Worm (Caenorhabditis elegans): ENCODE measurements around the gene scc-2.

Gene scc-2

DNA sequence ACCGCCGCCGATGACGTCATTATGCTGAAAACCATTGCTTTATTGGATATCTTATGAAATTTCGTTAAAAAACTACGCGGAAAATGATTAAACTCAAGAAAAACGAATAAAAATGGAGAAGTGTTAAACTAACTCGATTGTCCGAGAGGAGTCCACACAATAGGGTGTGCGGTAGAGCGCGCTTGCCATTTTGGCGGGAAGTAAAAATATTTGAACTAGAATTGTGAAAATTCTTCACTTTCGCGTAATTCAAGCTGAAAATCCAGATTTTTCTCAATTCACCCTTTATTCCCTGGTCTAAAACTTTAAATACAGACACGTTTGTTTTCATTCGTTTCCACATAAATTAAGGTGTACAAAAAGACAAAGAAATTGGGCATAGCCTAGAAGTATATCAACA, 46.9 kb downstream of the scc-2 start, which contains the start of gene F48A11.4:
F48A11.4 (minus strand) TSS at position 24 of the 400 bp plus-strand sequence.
- TF ChIP-seq hlh-30 (tag; optimal IDR thresholded peaks at IDR 0.05; ENCODE audit: insufficient read depth) (peak; percentile 45), sox-4 (tag; optimal IDR thresholded peaks at IDR 0.05) (no peak), zip-5 (tag; optimal IDR thresholded peaks at IDR 0.05) (peak; percentile 10), che-1 (tag; optimal IDR thresholded peaks at IDR 0.05) (peak; percentile 55), F13H6.1 (tag; optimal IDR thresholded peaks at IDR 0.05) (peak; percentile 15), eyg-1 (tag; optimal IDR thresholded peaks at IDR 0.05) (no peak), pros-1 (tag; optimal IDR thresholded peaks at IDR 0.05) (no peak), C38D4.7 (GFP tag; optimal IDR thresholded peaks at IDR 0.05) (no peak), ceh-48 (tag; optimal IDR thresholded peaks at IDR 0.05) (peak; percentile 37), pag-3 (tag; optimal IDR thresholded peaks at IDR 0.05; ENCODE audit: borderline replicate concordance) (no peak), unc-86 (tag; optimal IDR thresholded peaks at IDR 0.05) (peak; percentile 2), ceh-18 (tag; optimal IDR thresholded peaks at IDR 0.05) (peak; percentile 63), odd-2 (tag; optimal IDR thresholded peaks at IDR 0.05) (no peak), K09A11.1 (tag; optimal IDR thresholded peaks at IDR 0.05; ENCODE audit: insufficient read depth) (peak; percentile 27), ref-2 (tag; optimal IDR thresholded peaks at IDR 0.05) (peak; percentile 57), pat-9 (tag; optimal IDR thresholded peaks at IDR 0.05) (peak; percentile 12), nfya-1 (tag; optimal IDR thresholded peaks at IDR 0.05) (peak; percentile 73), pax-1 (tag; optimal IDR thresholded peaks at IDR 0.05) (peak; percentile 45), dve-1 (tag; optimal IDR thresholded peaks at IDR 0.05) (peak; percentile 64), mec-3 (tag; optimal IDR thresholded peaks at IDR 0.05; ENCODE audit: borderline replicate concordance) (no peak), ama-1 (optimal IDR thresholded peaks at IDR 0.05) (peak; percentile 64), unc-55 (GFP tag; optimal IDR thresholded peaks at IDR 0.05) (peak; percentile 54), elt-2 (tag; optimal IDR thresholded peaks at IDR 0.05) (peak; percentile 35), ets-4 (tag; optimal IDR thresholded peaks at IDR 0.05) (peak; percentile 41), unc-42 (tag; optimal IDR thresholded peaks at IDR 0.05) (peak; percentile 75), C08G9.2 (tag; optimal IDR thresholded peaks at IDR 0.05) (peak; percentile 33), ceh-34 (tag; optimal IDR thresholded peaks at IDR 0.05) (peak; percentile 55), ttx-3 (tag; optimal IDR thresholded peaks at IDR 0.05) (peak; percentile 32), rnt-1 (tag; optimal IDR thresholded peaks at IDR 0.05) (peak; percentile 38), ceh-30 (tag; optimal IDR thresholded peaks at IDR 0.05) (peak; percentile 89), ztf-16 (tag; optimal IDR thresholded peaks at IDR 0.05) (peak; percentile 49), madf-2 (tag; optimal IDR thresholded peaks at IDR 0.05) (peak; percentile 16), Y22D7AL.16 (tag; optimal IDR thresholded peaks at IDR 0.05) (no peak), tbx-2 (tag; optimal IDR thresholded peaks at IDR 0.05) (peak; percentile 64), ceh-31 (tag; optimal IDR thresholded peaks at IDR 0.05) (peak; percentile 65)

DNA sequence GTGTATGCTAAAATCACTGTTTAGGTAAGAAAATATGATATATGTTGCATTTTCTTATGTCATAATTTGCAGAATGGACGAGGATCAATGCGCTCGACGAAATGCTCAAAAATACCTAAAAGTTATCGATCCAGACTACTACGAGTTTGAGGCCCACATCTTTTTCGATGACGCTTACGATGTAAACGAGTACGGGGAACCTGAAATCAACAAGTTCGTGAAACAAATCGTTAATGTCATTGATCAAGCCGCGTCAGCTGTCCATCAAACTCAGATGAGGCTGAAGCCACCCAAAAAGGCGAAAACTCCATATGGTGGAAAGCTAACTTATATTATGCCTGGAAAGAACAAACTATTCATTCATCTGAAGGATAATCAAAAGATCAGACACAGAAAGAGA, 55.4 kb downstream of the scc-2 start:
- TF ChIP-seq ceh-18 (tag; optimal IDR thresholded peaks at IDR 0.05) (no peak), syd-9 (tag; optimal IDR thresholded peaks at IDR 0.05) (no peak), Y22D7AL.16 (tag; optimal IDR thresholded peaks at IDR 0.05) (no peak), unc-3 (GFP tag; conservative IDR thresholded peaks at IDR 0.05) (no peak), unc-3 (tag; optimal IDR thresholded peaks at IDR 0.05) (no peak), pha-2 (tag; optimal IDR thresholded peaks at IDR 0.05) (no peak), K09A11.1 (tag; optimal IDR thresholded peaks at IDR 0.05; ENCODE audit: insufficient read depth) (no peak), unc-42 (tag; optimal IDR thresholded peaks at IDR 0.05) (no peak), ceh-30 (tag; optimal IDR thresholded peaks at IDR 0.05) (no peak), ahr-1 (tag; optimal IDR thresholded peaks at IDR 0.05) (no peak), npax-4 (tag; optimal IDR thresholded peaks at IDR 0.05) (no peak)

DNA sequence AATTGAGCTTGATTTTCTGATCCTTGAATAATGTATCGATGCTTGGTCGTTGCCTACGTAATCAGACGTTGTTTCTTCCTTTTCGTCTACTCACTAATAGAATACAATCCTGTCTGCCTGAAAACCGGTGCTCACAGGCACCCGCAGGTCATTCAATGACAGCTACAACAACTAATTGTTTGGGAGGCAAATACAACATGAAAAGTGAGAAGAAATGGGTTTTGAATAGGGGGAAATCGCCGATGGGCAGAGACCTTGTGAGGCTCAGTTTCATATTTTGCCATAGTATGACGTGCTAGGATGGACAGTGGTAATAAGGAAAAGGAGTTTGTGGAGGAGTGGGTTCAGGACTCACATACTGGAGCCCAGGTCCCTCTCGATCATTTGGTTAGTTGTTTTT, 66.8 kb downstream of the scc-2 start, which contains the start of gene chs-2:
chs-2 (plus strand) TSS at position 301 of the 400 bp plus-strand sequence.
- TF ChIP-seq fkh-10 (GFP tag; optimal IDR thresholded peaks at IDR 0.05), result no peak
- TF ChIP-seq fax-1 (tag; optimal IDR thresholded peaks at IDR 0.05), result no peak
- no peak for TF ChIP-seq ceh-9 (tag; optimal IDR thresholded peaks at IDR 0.05)
- no peak for TF ChIP-seq hlh-6 (tag; optimal IDR thresholded peaks at IDR 0.05)
- no peak for TF ChIP-seq ahr-1 (tag; optimal IDR thresholded peaks at IDR 0.05)
- TF ChIP-seq ceh-14 (tag; optimal IDR thresholded peaks at IDR 0.05), result no peak
- TF ChIP-seq F13H6.1 (tag; optimal IDR thresholded peaks at IDR 0.05), result no peak
